Fruit fly (Drosophila melanogaster) whole organism, prepupa: ENCODE results near the gene path.

Source experiments
- CG10631 ChIP-seq: fragments of 200-800 bp; sonication (Bioruptor generic); optimal IDR thresholded peaks from 2 replicates; lab custom pipeline; 2016; ENCODE audit warnings: missing biosample characterization, missing genetic modification characterization
- CG11762 ChIP-seq: fragments of 200-800 bp; sonication (Bioruptor generic); optimal IDR thresholded peaks from 3 replicates; lab custom pipeline; 2016; ENCODE audit warnings: missing biosample characterization, missing genetic modification characterization; ENCODE audit not compliant: insufficient read depth
- CG31627 ChIP-seq: fragments of 200-800 bp; sonication (Bioruptor generic); optimal IDR thresholded peaks from 3 replicates; lab custom pipeline; 2016; ENCODE audit warnings: missing biosample characterization, missing genetic modification characterization
- CG32006 ChIP-seq: fragments of 200-800 bp; sonication (Bioruptor generic); optimal IDR thresholded peaks from 3 replicates; lab custom pipeline; 2017; ENCODE audit warnings: missing biosample characterization, mild to moderate bottlenecking, missing genetic modification characterization
- CG4318 ChIP-seq: fragments of 200-800 bp; sonication (Bioruptor generic); optimal IDR thresholded peaks from 3 replicates; lab custom pipeline; 2017; ENCODE audit warnings: missing biosample characterization, mild to moderate bottlenecking, missing genetic modification characterization
- CG6163 ChIP-seq: fragments of 200-800 bp; sonication (Bioruptor generic); IDR thresholded peaks from 3 replicates; pipeline ENCODE4 v1.3.6; 2022; ENCODE audit warnings: missing biosample characterization, missing genetic modification characterization
- CG6792 ChIP-seq: fragments of 200-800 bp; sonication (Bioruptor generic); optimal IDR thresholded peaks from 3 replicates; lab custom pipeline; 2016; ENCODE audit warnings: missing biosample characterization, missing genetic modification characterization
- CG6854 ChIP-seq: fragments of 200-800 bp; sonication (Bioruptor generic); optimal IDR thresholded peaks from 2 replicates; lab custom pipeline; 2017; ENCODE audit warnings: missing biosample characterization, mild to moderate bottlenecking, missing genetic modification characterization
- CG8119 ChIP-seq: fragments of 200-800 bp; sonication (Bioruptor generic); IDR thresholded peaks from 3 replicates; pipeline ENCODE4 v1.3.6; 2022; ENCODE audit warnings: missing biosample characterization, missing genetic modification characterization
- CG8319 ChIP-seq: fragments of 200-800 bp; sonication (Bioruptor generic); optimal IDR thresholded peaks from 3 replicates; lab custom pipeline; 2016; ENCODE audit warnings: missing biosample characterization, missing genetic modification characterization
- CG8632 ChIP-seq: fragments of 200-800 bp; sonication (Bioruptor generic); optimal IDR thresholded peaks from 3 replicates; lab custom pipeline; 2016; ENCODE audit warnings: missing biosample characterization, missing genetic modification characterization
- Eip75B ChIP-seq: fragments of 200-800 bp; sonication (Bioruptor generic); optimal IDR thresholded peaks from 3 replicates; lab custom pipeline; 2016; ENCODE audit warnings: missing biosample characterization, missing genetic modification characterization
- Eip78C ChIP-seq: fragments of 200-800 bp; sonication (Bioruptor generic); peaks from one replicate; lab custom pipeline; 2016; ENCODE audit warnings: missing biosample characterization, missing genetic modification characterization
- Ets21C ChIP-seq: fragments of 200-800 bp; sonication (Bioruptor generic); optimal IDR thresholded peaks from 3 replicates; lab custom pipeline; 2016; ENCODE audit warnings: missing biosample characterization, missing genetic modification characterization
- Ets96B ChIP-seq: fragments of 200-800 bp; optimal IDR thresholded peaks from 2 replicates; lab custom pipeline; 2019; ENCODE audit warnings: missing biosample characterization, mild to moderate bottlenecking, missing genetic modification characterization, moderate library complexity
- Gug ChIP-seq: fragments of 200-800 bp; sonication (Bioruptor generic); IDR thresholded peaks from 2 replicates; pipeline ENCODE4 v1.3.6; 2022; ENCODE audit warnings: missing biosample characterization, missing genetic modification characterization
- Hr38 ChIP-seq: sonication (Bioruptor generic); optimal IDR thresholded peaks from 2 replicates; lab custom pipeline; 2016; ENCODE audit warnings: missing biosample characterization, missing genetic modification characterization
- Hr39 ChIP-seq: fragments of 200-800 bp; sonication (Bioruptor generic); optimal IDR thresholded peaks from 2 replicates; lab custom pipeline; 2016; ENCODE audit warnings: missing biosample characterization, missing genetic modification characterization
- Hr4 ChIP-seq: fragments of 200-800 bp; sonication (Bioruptor generic); optimal IDR thresholded peaks from 3 replicates; lab custom pipeline; 2016; ENCODE audit warnings: missing biosample characterization, missing genetic modification characterization
- Met ChIP-seq: fragments of 200-800 bp; sonication (Bioruptor generic); optimal IDR thresholded peaks from 3 replicates; lab custom pipeline; 2016; ENCODE audit warnings: missing biosample characterization, missing genetic modification characterization
- OdsH ChIP-seq: fragments of 200-800 bp; sonication (Bioruptor generic); optimal IDR thresholded peaks from 3 replicates; lab custom pipeline; 2016; ENCODE audit warnings: missing biosample characterization, missing genetic modification characterization
- Smox ChIP-seq: fragments of 200-800 bp; sonication (Bioruptor generic); optimal IDR thresholded peaks from 3 replicates; lab custom pipeline; 2016; ENCODE audit warnings: missing biosample characterization, missing genetic modification characterization
- Sox102F ChIP-seq: fragments of 200-800 bp; sonication (Bioruptor generic); optimal IDR thresholded peaks from 2 replicates; lab custom pipeline; 2016; ENCODE audit warnings: missing biosample characterization, mild to moderate bottlenecking, missing genetic modification characterization
- Sox14 ChIP-seq: fragments of 200-800 bp; sonication (Bioruptor generic); optimal IDR thresholded peaks from 3 replicates; lab custom pipeline; 2016; ENCODE audit warnings: missing biosample characterization, missing genetic modification characterization
- achi ChIP-seq: fragments of 200-800 bp; sonication (Bioruptor generic); optimal IDR thresholded peaks from 3 replicates; lab custom pipeline; 2016; ENCODE audit warnings: missing biosample characterization, missing genetic modification characterization
- acj6 ChIP-seq: fragments of 200-800 bp; sonication (Bioruptor generic); optimal IDR thresholded peaks from 3 replicates; lab custom pipeline; 2016; ENCODE audit warnings: missing biosample characterization, missing genetic modification characterization
- cyc ChIP-seq: fragments of 200-800 bp; sonication (Bioruptor generic); optimal IDR thresholded peaks from 3 replicates; lab custom pipeline; 2016; ENCODE audit warnings: missing biosample characterization, missing genetic modification characterization
- eg ChIP-seq: fragments of 200-800 bp; sonication (Bioruptor generic); IDR thresholded peaks from 3 replicates; pipeline ENCODE4 v1.3.6; 2022; ENCODE audit warnings: missing biosample characterization, missing genetic modification characterization
- esn ChIP-seq: fragments of 200-800 bp; sonication (Bioruptor generic); optimal IDR thresholded peaks from 2 replicates; lab custom pipeline; 2016; ENCODE audit warnings: missing biosample characterization, mild to moderate bottlenecking, missing genetic modification characterization, moderate library complexity
- fd85E ChIP-seq: fragments of 200-800 bp; sonication (Bioruptor generic); optimal IDR thresholded peaks from 3 replicates; lab custom pipeline; 2016; ENCODE audit warnings: missing biosample characterization, missing genetic modification characterization
- fkh ChIP-seq: fragments of 200-800 bp; sonication (Bioruptor generic); optimal IDR thresholded peaks from 3 replicates; lab custom pipeline; 2017; ENCODE audit warnings: missing biosample characterization, mild to moderate bottlenecking, missing genetic modification characterization, moderate library complexity
- lz ChIP-seq: fragments of 200-800 bp; sonication (Bioruptor generic); optimal IDR thresholded peaks from 3 replicates; lab custom pipeline; 2016; ENCODE audit warnings: missing biosample characterization, missing genetic modification characterization
- net ChIP-seq: fragments of 200-800 bp; sonication (Bioruptor generic); optimal IDR thresholded peaks from 3 replicates; lab custom pipeline; 2016; ENCODE audit warnings: missing biosample characterization, missing genetic modification characterization
- pdm3 ChIP-seq: fragments of 200-800 bp; sonication (Bioruptor generic); optimal IDR thresholded peaks from 3 replicates; lab custom pipeline; 2016; ENCODE audit warnings: missing biosample characterization, missing genetic modification characterization
- salr ChIP-seq, 2 experiments: fragments of 200-800 bp; sonication (Bioruptor generic); optimal IDR thresholded peaks; 3 replicates each; lab custom pipeline; 2016 to 2018; ENCODE audit warnings: missing biosample characterization in 2 of 2, missing genetic modification characterization in 2 of 2, mild to moderate bottlenecking in 1 of 2
- spab ChIP-seq: fragments of 200-800 bp; sonication (Bioruptor generic); optimal IDR thresholded peaks from 2 replicates; lab custom pipeline; 2017; ENCODE audit warnings: missing biosample characterization, mild to moderate bottlenecking, missing genetic modification characterization, missing genetic modification reagents
- ss ChIP-seq, 2 experiments: fragments of 200-800 bp; sonication (Bioruptor generic); optimal IDR thresholded peaks; 2 replicates in 1 of 2; 3 replicates in 1 of 2; lab custom pipeline; 2017 to 2018; ENCODE audit warnings: mild to moderate bottlenecking in 2 of 2, missing biosample characterization in 2 of 2, missing genetic modification characterization in 2 of 2, moderate library complexity in 1 of 2
- svp ChIP-seq: fragments of 200-800 bp; sonication (Bioruptor generic); peaks from one replicate; lab custom pipeline; 2016; ENCODE audit warnings: missing biosample characterization, missing genetic modification characterization
- topi ChIP-seq: fragments of 200-800 bp; sonication (Bioruptor generic); optimal IDR thresholded peaks from 3 replicates; lab custom pipeline; 2016; ENCODE audit warnings: missing biosample characterization, missing genetic modification characterization

path gene

dm6 chr3L:9476829-9477228 is 28.3 kb downstream of the path start, which contains the start of the genes Uch-L5 and Jarid2 (continued):
- TF ChIP-seq pdm3 (GFP tag; lab: Kevin White, UChicago) (no peak), fkh (GFP tag; lab: Kevin White, UChicago) (peak; percentile 13), topi (no peak), CG6854 (GFP tag; lab: Kevin White, UChicago) (peak; percentile 73), Smox (GFP tag; lab: Kevin White, UChicago) (no peak), Ets21C (GFP tag; lab: Kevin White, UChicago) (no peak), svp (GFP tag; lab: Kevin White, UChicago) (no peak), CG8319 (GFP tag; lab: Kevin White, UChicago) (peak; percentile 9), Eip78C (no peak), spab (no peak), CG6792 (GFP tag; lab: Kevin White, UChicago) (peak; percentile 22), Eip75B (GFP tag; lab: Kevin White, UChicago) (no peak), Hr39 (GFP tag; lab: Kevin White, UChicago) (no peak), achi (GFP tag; lab: Kevin White, UChicago) (no peak), net (no peak), lz (GFP tag; lab: Kevin White, UChicago) (peak; percentile 35), fd85E (GFP tag; lab: Kevin White, UChicago) (no peak), Gug (GFP tag; lab: Robert Waterston, UW) (no peak), CG8632 (no peak), eg (GFP tag; lab: Robert Waterston, UW) (no peak), Sox14 (GFP tag; lab: Kevin White, UChicago) (peak; percentile 92), cyc (peak; percentile 65), esn (GFP tag; lab: Kevin White, UChicago) (peak; percentile 72), Ets96B (tag; lab: Kevin White, UChicago) (no peak), Hr38 (no peak), acj6 (no peak)

dm6 chr3L:9471151-9471903 is 33.8 kb downstream of the path start:
- TF ChIP-seq CG6163 (GFP tag; lab: Robert Waterston, UW) = no peak
- no peak for TF ChIP-seq achi (GFP tag; lab: Kevin White, UChicago)
- no peak for TF ChIP-seq Hr38
- TF ChIP-seq CG31627 = no peak
- TF ChIP-seq CG10631 (GFP tag; lab: Kevin White, UChicago) = no peak
- no peak for TF ChIP-seq CG8632

dm6 chr3L:9469079-9469478 is 36.0 kb downstream of the path start:
- TF ChIP-seq eg (GFP tag; lab: Robert Waterston, UW) (no peak), CG8119 (GFP tag; lab: Robert Waterston, UW) (no peak), Eip78C (peak; percentile 19)

- TF ChIP-seq Hr4 (peak; percentile 59), CG32006 (GFP tag; lab: Kevin White, UChicago) (peak; percentile 62), net (peak; percentile 8), salr (GFP tag; optimal IDR thresholded peaks at IDR 0.05; lab: Kevin White, UChicago) (peak in 1 of 2 experiments; percentile 45), Eip78C (peak; percentile 66), Met (GFP tag; lab: Kevin White, UChicago) (peak; percentile 17), Smox (GFP tag; lab: Kevin White, UChicago) (peak; percentile 32), Sox102F (GFP tag; lab: Kevin White, UChicago) (no peak), pdm3 (GFP tag; lab: Kevin White, UChicago) (peak; percentile 28), OdsH (GFP tag; lab: Kevin White, UChicago) (peak; percentile 46), Sox14 (GFP tag; lab: Kevin White, UChicago) (peak; percentile 20), CG11762 (GFP tag; lab: Kevin White, UChicago) (no peak), cyc (peak; percentile 3), Hr39 (GFP tag; lab: Kevin White, UChicago) (peak; percentile 19), topi (peak; percentile 23), svp (GFP tag; lab: Kevin White, UChicago) (peak; percentile 67), ss (GFP tag; optimal IDR thresholded peaks at IDR 0.05; lab: Kevin White, UChicago) (no peak), CG4318 (GFP tag; lab: Kevin White, UChicago) (peak; percentile 9), CG8119 (GFP tag; lab: Robert Waterston, UW) (no peak), CG31627 (peak; percentile 29)
Observed at dm6 chr3L:9468261-9468890, 36.8 kb downstream of the path start.
